Fruit fly (Drosophila melanogaster): Measurements from ENCODE around the gene cass.

The cass gene

dm6 chr2L:17447071-17447470 is 30.6 kb downstream of the cass start:
- TF ChIP-seq Mio (GFP tag; optimal IDR thresholded peaks at IDR 0.05) (no peak), Dif (GFP tag; optimal IDR thresholded peaks at IDR 0.05; ENCODE audit: partially characterized antibody) (no peak), h (GFP tag; optimal IDR thresholded peaks at IDR 0.05) (no peak), Abd-B (GFP tag; optimal IDR thresholded peaks at IDR 0.05) (no peak), fru (GFP tag; optimal IDR thresholded peaks at IDR 0.05) (no peak), Sp1 (GFP tag; optimal IDR thresholded peaks at IDR 0.05) (no peak), CG9705 (GFP tag; optimal IDR thresholded peaks at IDR 0.05) (no peak)

- peak; percentile 95 for TF ChIP-seq Dfd (GFP tag; optimal IDR thresholded peaks at IDR 0.05)
- TF ChIP-seq brk (GFP tag; optimal IDR thresholded peaks at IDR 0.05): no peak
- TF ChIP-seq usp (GFP tag; optimal IDR thresholded peaks at IDR 0.05): no peak
- no peak for TF ChIP-seq HLH106 (tag; optimal IDR thresholded peaks at IDR 0.05)
- no peak for TF ChIP-seq br (GFP tag; optimal IDR thresholded peaks at IDR 0.05)
- TF ChIP-seq Abd-B (GFP tag; optimal IDR thresholded peaks at IDR 0.05): no peak
- no peak for TF ChIP-seq N (GFP tag; optimal IDR thresholded peaks at IDR 0.05)
These were observed 40.1 kb downstream of the cass start for dm6 chr2L:17437594-17437993.

dm6 chr2L:17436500-17436899 is 41.2 kb downstream of the cass start, which contains the start of gene CG33928:
TSS of gene CG33928 (minus strand) at chr2L:17436600.
- TF ChIP-seq dl (GFP tag; optimal IDR thresholded peaks at IDR 0.05; ENCODE audit: insufficient read depth in 1 of 2, partially characterized antibody in 2 of 2) (no peak), Mio (GFP tag; optimal IDR thresholded peaks at IDR 0.05) (no peak), Hr78 (GFP tag; optimal IDR thresholded peaks at IDR 0.05) (no peak), Dfd (GFP tag; optimal IDR thresholded peaks at IDR 0.05) (no peak), fru (GFP tag; optimal IDR thresholded peaks at IDR 0.05) (no peak), woc (GFP tag; optimal IDR thresholded peaks at IDR 0.05) (no peak), Abd-B (GFP tag; optimal IDR thresholded peaks at IDR 0.05) (no peak), CG9705 (GFP tag; optimal IDR thresholded peaks at IDR 0.05) (no peak), sage (GFP tag; optimal IDR thresholded peaks at IDR 0.05) (no peak)

- no peak for TF ChIP-seq OdsH (GFP tag; optimal IDR thresholded peaks at IDR 0.05)
- TF ChIP-seq Dfd (GFP tag; optimal IDR thresholded peaks at IDR 0.05): no peak
- no peak for TF ChIP-seq Hr78 (GFP tag; optimal IDR thresholded peaks at IDR 0.05)
- peak; percentile 9 for TF ChIP-seq Dif (GFP tag; optimal IDR thresholded peaks at IDR 0.05; ENCODE audit: partially characterized antibody)
These were observed 44.4 kb downstream of the cass start, which contains the start of the genes Dif and CG5043 for dm6 chr2L:17433030-17433912. TSS of gene Dif (minus strand) at chr2L:17433161. TSS of gene CG5043 (plus strand) at chr2L:17433862.

dm6 chr2L:17431359-17431675 is 46.4 kb downstream of the cass start:
- TF ChIP-seq usp (GFP tag; optimal IDR thresholded peaks at IDR 0.05) (no peak), Mio (GFP tag; optimal IDR thresholded peaks at IDR 0.05) (no peak), dsf (GFP tag; optimal IDR thresholded peaks at IDR 0.05; ENCODE audit: borderline replicate concordance) (no peak), Vsx2 (GFP tag; optimal IDR thresholded peaks at IDR 0.05; ENCODE audit: partially characterized antibody) (no peak), psq (GFP tag; optimal IDR thresholded peaks at IDR 0.05) (peak; percentile 24), Jra (GFP tag; optimal IDR thresholded peaks at IDR 0.05) (no peak), lola (GFP tag; optimal IDR thresholded peaks at IDR 0.05) (no peak), Sp1 (GFP tag; optimal IDR thresholded peaks at IDR 0.05) (no peak), Hr78 (GFP tag; optimal IDR thresholded peaks at IDR 0.05) (no peak), Dfd (GFP tag; optimal IDR thresholded peaks at IDR 0.05) (no peak), ey (GFP tag; optimal IDR thresholded peaks at IDR 0.05) (peak; percentile 49), dl (GFP tag; optimal IDR thresholded peaks at IDR 0.05; ENCODE audit: insufficient read depth in 1 of 2, partially characterized antibody in 2 of 2) (no peak), fru (GFP tag; optimal IDR thresholded peaks at IDR 0.05) (peak; percentile 77), Abd-B (GFP tag; optimal IDR thresholded peaks at IDR 0.05) (no peak), CG9705 (GFP tag; optimal IDR thresholded peaks at IDR 0.05) (no peak), HLH106 (tag; optimal IDR thresholded peaks at IDR 0.05) (no peak), rgr (GFP tag; optimal IDR thresholded peaks at IDR 0.05) (peak; percentile 66), sage (GFP tag; optimal IDR thresholded peaks at IDR 0.05) (no peak), pan (optimal IDR thresholded peaks at IDR 0.05) (no peak), h (GFP tag; optimal IDR thresholded peaks at IDR 0.05) (peak; percentile 69), foxo (GFP tag; optimal IDR thresholded peaks at IDR 0.05) (peak in 1 of 2 experiments; percentile 73), dmrt93B (GFP tag; optimal IDR thresholded peaks at IDR 0.05) (no peak), OdsH (GFP tag; optimal IDR thresholded peaks at IDR 0.05) (peak; percentile 68), Dif (GFP tag; optimal IDR thresholded peaks at IDR 0.05; ENCODE audit: partially characterized antibody) (no peak), sv (GFP tag; optimal IDR thresholded peaks at IDR 0.05) (no peak), brk (GFP tag; optimal IDR thresholded peaks at IDR 0.05) (peak; percentile 39), Hnf4 (GFP tag; optimal IDR thresholded peaks at IDR 0.05) (no peak), Rel (GFP tag; optimal IDR thresholded peaks at IDR 0.05) (no peak), Rel (tag; optimal IDR thresholded peaks at IDR 0.05) (no peak), Hr83 (GFP tag; optimal IDR thresholded peaks at IDR 0.05; ENCODE audit: poor library complexity, severe bottlenecking) (no peak), CrebA (GFP tag; optimal IDR thresholded peaks at IDR 0.05; ENCODE audit: borderline replicate concordance) (no peak), br (GFP tag; optimal IDR thresholded peaks at IDR 0.05) (peak; percentile 39), tai (GFP tag; optimal IDR thresholded peaks at IDR 0.05) (peak; percentile 46), Myc (optimal IDR thresholded peaks at IDR 0.05) (no peak), woc (GFP tag; optimal IDR thresholded peaks at IDR 0.05) (peak; percentile 58), jim (GFP tag; optimal IDR thresholded peaks at IDR 0.05) (no peak)
